Fruit fly (Drosophila melanogaster) whole organism, embryonic: ENCODE data around the gene bab1.

Source experiments
- Atf6 ChIP-seq: fragments of 200-800 bp; sonication (Bioruptor generic); IDR thresholded peaks from 2 replicates; pipeline ENCODE4 v1.3.6; 2022; ENCODE audit warnings: missing biosample characterization, missing genetic modification characterization
- Blimp-1 ChIP-seq: fragments of 200-800 bp; sonication (Bioruptor generic); optimal IDR thresholded peaks from 3 replicates; lab custom pipeline; 2018; ENCODE audit warnings: missing biosample characterization, missing genetic modification characterization, mild to moderate bottlenecking, moderate library complexity, missing genetic modification reagents
- CG10979 ChIP-seq: fragments of 200-800 bp; sonication (Bioruptor generic); optimal IDR thresholded peaks from 2 replicates; lab custom pipeline; 2018; ENCODE audit warnings: missing biosample characterization, mild to moderate bottlenecking, missing genetic modification characterization, moderate library complexity
- CG14860 ChIP-seq: fragments of 200-800 bp; sonication (Bioruptor generic); IDR thresholded peaks from 3 replicates; pipeline ENCODE4 v1.3.6; 2022; ENCODE audit warnings: missing biosample characterization, missing genetic modification characterization; ENCODE audit not compliant: partially characterized antibody
- CG1603 ChIP-seq: fragments of 200-800 bp; sonication (Bioruptor generic); optimal IDR thresholded peaks from 2 replicates; lab custom pipeline; 2019; ENCODE audit warnings: missing biosample characterization, mild to moderate bottlenecking, missing genetic modification characterization, moderate library complexity
- CG16813 ChIP-seq: fragments of 200-800 bp; sonication (Bioruptor generic); IDR thresholded peaks from 3 replicates; pipeline ENCODE4 v1.3.6; 2022; ENCODE audit warnings: missing biosample characterization, missing genetic modification characterization; ENCODE audit not compliant: partially characterized antibody
- CG17612 ChIP-seq: fragments of 200-800 bp; sonication (Bioruptor generic); IDR thresholded peaks from 2 replicates; pipeline ENCODE4 v1.3.6; 2022; ENCODE audit warnings: missing biosample characterization, missing genetic modification characterization
- CG18011 ChIP-seq: fragments of 200-800 bp; sonication (Bioruptor generic); optimal IDR thresholded peaks from 2 replicates; lab custom pipeline; 2017; ENCODE audit warnings: missing biosample characterization, missing genetic modification characterization, mild to moderate bottlenecking, moderate library complexity, missing genotype
- CG18262 ChIP-seq: fragments of 200-800 bp; optimal IDR thresholded peaks from 3 replicates; lab custom pipeline; 2019; ENCODE audit warnings: missing biosample characterization, mild to moderate bottlenecking, missing genetic modification characterization, moderate library complexity
- CG18476 ChIP-seq: fragments of 200-800 bp; sonication (Bioruptor generic); optimal IDR thresholded peaks from 2 replicates; lab custom pipeline; 2016; ENCODE audit warnings: missing biosample characterization, mild to moderate bottlenecking, missing genetic modification characterization
- CG18764 ChIP-seq: fragments of 200-800 bp; sonication (Bioruptor generic); optimal IDR thresholded peaks from 3 replicates; lab custom pipeline; 2016; ENCODE audit warnings: missing biosample characterization, missing genetic modification characterization
- CG2199 ChIP-seq: fragments of 200-800 bp; sonication (Bioruptor generic); IDR thresholded peaks from 3 replicates; pipeline ENCODE4 v1.3.6; 2022; ENCODE audit warnings: missing biosample characterization, missing genetic modification characterization
- CG2678 ChIP-seq: fragments of 200-800 bp; sonication (Bioruptor generic); optimal IDR thresholded peaks from 3 replicates; lab custom pipeline; 2019; ENCODE audit warnings: missing biosample characterization, mild to moderate bottlenecking, missing genetic modification characterization, moderate library complexity
- CG2712 ChIP-seq: fragments of 200-800 bp; optimal IDR thresholded peaks from 3 replicates; lab custom pipeline; 2019; ENCODE audit warnings: missing biosample characterization, mild to moderate bottlenecking, missing genetic modification characterization, moderate library complexity
- CG34376 ChIP-seq: fragments of 200-800 bp; sonication (Bioruptor generic); optimal IDR thresholded peaks from 2 replicates; lab custom pipeline; 2018; ENCODE audit warnings: missing biosample characterization, mild to moderate bottlenecking, missing genetic modification characterization
- CG3995 ChIP-seq: fragments of 200-800 bp; sonication (Bioruptor generic); optimal IDR thresholded peaks from 3 replicates; lab custom pipeline; 2016; ENCODE audit warnings: missing biosample characterization, missing genetic modification characterization
- CG4820 ChIP-seq: fragments of 200-800 bp; sonication (Bioruptor generic); optimal IDR thresholded peaks from 3 replicates; lab custom pipeline; 2016; ENCODE audit warnings: missing biosample characterization, missing genetic modification characterization
- D19A ChIP-seq: fragments of 200-800 bp; optimal IDR thresholded peaks from 3 replicates; lab custom pipeline; 2019; ENCODE audit warnings: missing biosample characterization, mild to moderate bottlenecking, missing genetic modification characterization, moderate library complexity
- D19B ChIP-seq: fragments of 200-800 bp; sonication (Bioruptor generic); optimal IDR thresholded peaks from 2 replicates; lab custom pipeline; 2017; ENCODE audit warnings: missing biosample characterization, mild to moderate bottlenecking, missing genetic modification characterization
- Dip2 ChIP-seq: fragments of 200-800 bp; sonication (Bioruptor generic); IDR thresholded peaks from 2 replicates; pipeline ENCODE4 v1.3.6; 2022; ENCODE audit warnings: missing biosample characterization, missing genetic modification characterization
- Drgx ChIP-seq: fragments of 200-800 bp; sonication (Bioruptor generic); IDR thresholded peaks from 2 replicates; pipeline ENCODE4 v1.3.6; 2022; ENCODE audit warnings: missing biosample characterization, missing genetic modification characterization
- Ets65A ChIP-seq: fragments of 200-800 bp; sonication (Bioruptor generic); peaks from one replicate; lab custom pipeline; 2016; ENCODE audit warnings: missing biosample characterization, missing genetic modification characterization
- HLH4C ChIP-seq: fragments of 200-800 bp; sonication (Bioruptor generic); IDR thresholded peaks from 3 replicates; pipeline ENCODE4 v1.3.6; 2022; ENCODE audit warnings: missing biosample characterization, missing genetic modification characterization; ENCODE audit not compliant: partially characterized antibody
- Hey ChIP-seq: fragments of 200-800 bp; sonication (Bioruptor generic); optimal IDR thresholded peaks from 3 replicates; lab custom pipeline; 2018; ENCODE audit warnings: missing biosample characterization, mild to moderate bottlenecking, missing genetic modification characterization
- Med ChIP-seq: fragments of 200-800 bp; sonication (Bioruptor generic); peaks from one replicate; lab custom pipeline; 2016; ENCODE audit warnings: missing biosample characterization, missing genetic modification characterization, mild to moderate bottlenecking, inconsistent platforms, moderate library complexity
- NK7.1 ChIP-seq: fragments of 200-800 bp; sonication (Bioruptor generic); optimal IDR thresholded peaks from 3 replicates; lab custom pipeline; 2016; ENCODE audit warnings: missing biosample characterization, missing genetic modification characterization
- Ssrp ChIP-seq: fragments of 200-800 bp; sonication (Bioruptor generic); optimal IDR thresholded peaks from 2 replicates; lab custom pipeline; 2018; ENCODE audit warnings: missing biosample characterization, mild to moderate bottlenecking, missing genetic modification characterization, moderate library complexity
- Xrp1 ChIP-seq: fragments of 200-800 bp; sonication (Bioruptor generic); IDR thresholded peaks from 2 replicates; pipeline ENCODE4 v1.3.6; 2022; ENCODE audit warnings: missing biosample characterization, missing genetic modification characterization
- YL-1 ChIP-seq: fragments of 200-800 bp; sonication (Bioruptor generic); optimal IDR thresholded peaks from 3 replicates; lab custom pipeline; 2017; ENCODE audit warnings: missing biosample characterization, mild to moderate bottlenecking, missing genetic modification characterization
- bsh ChIP-seq, 2 experiments: fragments of 200-800 bp; sonication (Bioruptor generic); optimal IDR thresholded peaks; 2 replicates each; lab custom pipeline; 2017 to 2018; ENCODE audit warnings: mild to moderate bottlenecking in 2 of 2, missing biosample characterization in 2 of 2, missing genetic modification characterization in 2 of 2, moderate library complexity in 1 of 2
- chm ChIP-seq: fragments of 200-800 bp; sonication (Bioruptor generic); IDR thresholded peaks from 2 replicates; pipeline ENCODE4 v1.3.6; 2022; ENCODE audit warnings: missing biosample characterization, missing genetic modification characterization
- corto ChIP-seq: fragments of 200-800 bp; sonication (Bioruptor generic); optimal IDR thresholded peaks from 2 replicates; lab custom pipeline; 2016; ENCODE audit warnings: missing biosample characterization, mild to moderate bottlenecking, missing genetic modification characterization, moderate library complexity
- dmrt11E ChIP-seq: fragments of 200-800 bp; sonication (Bioruptor generic); optimal IDR thresholded peaks from 3 replicates; lab custom pipeline; 2018; ENCODE audit warnings: missing biosample characterization, mild to moderate bottlenecking, missing genetic modification characterization, moderate library complexity
- grau ChIP-seq: fragments of 200-800 bp; optimal IDR thresholded peaks from 3 replicates; lab custom pipeline; 2019; ENCODE audit warnings: missing biosample characterization, mild to moderate bottlenecking, missing genetic modification characterization, moderate library complexity
- h ChIP-seq: fragments of >200 bp; optimal IDR thresholded peaks from 2 replicates; lab custom pipeline; 2017
- hb ChIP-seq: fragments of 200-800 bp; sonication (Bioruptor generic); IDR thresholded peaks from 3 replicates; pipeline ENCODE4 v1.3.6; 2022; ENCODE audit warnings: missing biosample characterization, missing genetic modification characterization; ENCODE audit not compliant: partially characterized antibody
- nom ChIP-seq: fragments of 200-800 bp; sonication (Bioruptor generic); optimal IDR thresholded peaks from 2 replicates; lab custom pipeline; 2017; ENCODE audit warnings: missing biosample characterization, missing genetic modification characterization, mild to moderate bottlenecking, moderate library complexity, missing genetic modification reagents
- phol ChIP-seq: fragments of 200-800 bp; sonication (Bioruptor generic); optimal IDR thresholded peaks from 3 replicates; lab custom pipeline; 2018; ENCODE audit warnings: missing biosample characterization, mild to moderate bottlenecking, missing genetic modification characterization, moderate library complexity
- row ChIP-seq: fragments of 200-800 bp; sonication (Bioruptor generic); IDR thresholded peaks from 3 replicates; pipeline ENCODE4 v1.3.6; 2022; ENCODE audit warnings: missing biosample characterization, missing genetic modification characterization
- sens ChIP-seq: fragments of 200-800 bp; sonication (Bioruptor generic); peaks from one replicate; lab custom pipeline; 2016; ENCODE audit warnings: missing biosample characterization, missing genetic modification characterization
- sim ChIP-seq: fragments of 200-800 bp; sonication (Bioruptor generic); IDR thresholded peaks from 2 replicates; pipeline ENCODE4 v1.3.6; 2022; ENCODE audit warnings: missing biosample characterization, missing genetic modification characterization
- sima ChIP-seq: fragments of 200-800 bp; sonication (Bioruptor generic); optimal IDR thresholded peaks from 2 replicates; lab custom pipeline; 2016; ENCODE audit warnings: missing biosample characterization, missing genetic modification characterization
- sob ChIP-seq: fragments of 200-800 bp; sonication (Bioruptor generic); IDR thresholded peaks from 2 replicates; pipeline ENCODE4 v1.3.6; 2022; ENCODE audit warnings: missing biosample characterization, missing genetic modification characterization
- zfh1 ChIP-seq: fragments of 200-800 bp; sonication (Bioruptor generic); IDR thresholded peaks from 3 replicates; pipeline ENCODE4 v1.3.6; 2022; ENCODE audit warnings: missing biosample characterization, missing genetic modification characterization

bab1 gene

dm6 chr3L:1090424-1090895 lies 10.4 kb downstream of the bab1 start:
- TF ChIP-seq sob (GFP tag; lab: Robert Waterston, UW) = no peak
- TF ChIP-seq CG14860 (GFP tag; lab: Robert Waterston, UW) = peak; percentile 41; the same call in 2 of the 3 replicates
- no peak for TF ChIP-seq CG18011 (GFP tag; lab: Kevin White, UChicago)
- TF ChIP-seq Med (GFP tag; lab: Kevin White, UChicago) = peak; percentile 48
- no peak for TF ChIP-seq CG18476 (GFP tag; lab: Kevin White, UChicago)
- no peak for TF ChIP-seq D19A (tag; lab: Kevin White, UChicago)
- TF ChIP-seq Dip2 (GFP tag; lab: Robert Waterston, UW) = no peak
- TF ChIP-seq Ssrp = no peak
- no peak for TF ChIP-seq D19B
- TF ChIP-seq YL-1 (GFP tag; lab: Kevin White, UChicago) = no peak
- TF ChIP-seq CG18764 (GFP tag; lab: Kevin White, UChicago) = no peak
- TF ChIP-seq CG34376 (GFP tag; lab: Kevin White, UChicago) = no peak
- no peak for TF ChIP-seq Hey
- TF ChIP-seq Atf6 (GFP tag; lab: Robert Waterston, UW) = no peak
- TF ChIP-seq Drgx (GFP tag; lab: Robert Waterston, UW) = no peak
- no peak for TF ChIP-seq CG4820 (GFP tag; lab: Kevin White, UChicago)
- 0 out of 2 replicates have a peak, but pooled peaks have one; percentile 35 for TF ChIP-seq chm
- TF ChIP-seq hb (GFP tag; lab: Robert Waterston, UW) = 0 out of 3 replicates have a peak, but pooled peaks have one; percentile 16
- TF ChIP-seq sima = no peak
- no peak for TF ChIP-seq CG17612 (GFP tag; lab: Robert Waterston, UW)
- TF ChIP-seq row = peak; percentile 22; the same call in 1 of the 3 replicates
- peak; percentile 50; the same call in 1 of the 3 replicates for TF ChIP-seq HLH4C (GFP tag; lab: Robert Waterston, UW)
- no peak for TF ChIP-seq grau (tag; lab: Kevin White, UChicago)

dm6 chr3L:1090002-1090401 lies 10.9 kb downstream of the bab1 start:
- TF ChIP-seq CG3995 (no peak), Ssrp (no peak), corto (GFP tag; lab: Kevin White, UChicago) (peak; percentile 25)

- no peak for TF ChIP-seq CG16813 (GFP tag; lab: Robert Waterston, UW)
- TF ChIP-seq CG18262 = peak; percentile 6
- TF ChIP-seq Xrp1 (GFP tag; lab: Robert Waterston, UW) = peak; percentile 16; the same call in 1 of the 2 replicates
- no peak for TF ChIP-seq h (lab: Kevin White, UChicago)
- TF ChIP-seq dmrt11E (tag; lab: Kevin White, UChicago) = peak; percentile 11
- TF ChIP-seq CG2199 (GFP tag; lab: Robert Waterston, UW) = 0 out of 3 replicates have a peak, but pooled peaks have one; percentile 37
- TF ChIP-seq phol (tag; lab: Kevin White, UChicago) = peak; percentile 5
- TF ChIP-seq CG2712 (tag; lab: Kevin White, UChicago) = peak; percentile 12
- peak; percentile 19 for TF ChIP-seq CG10979 (tag; lab: Kevin White, UChicago)
- TF ChIP-seq CG2678 (tag; lab: Kevin White, UChicago) = no peak
- peak; percentile 4 for TF ChIP-seq Blimp-1 (GFP tag; lab: Kevin White, UChicago)
- TF ChIP-seq Ets65A (GFP tag; lab: Kevin White, UChicago) = peak; percentile 54
- TF ChIP-seq sim (GFP tag; lab: Robert Waterston, UW) = 0 out of 2 replicates have a peak, but pooled peaks have one; percentile 4
- TF ChIP-seq zfh1 (GFP tag; lab: Robert Waterston, UW) = 0 out of 3 replicates have a peak, but pooled peaks have one; percentile 41
- peak in 1 of 2 experiments; percentile 85 for TF ChIP-seq bsh (GFP tag; optimal IDR thresholded peaks at IDR 0.05; lab: Kevin White, UChicago)
- TF ChIP-seq CG1603 (tag; lab: Kevin White, UChicago) = no peak
- peak; percentile 71 for TF ChIP-seq sens (GFP tag; lab: Kevin White, UChicago)
- TF ChIP-seq nom (GFP tag; lab: Kevin White, UChicago) = peak; percentile 24
- peak; percentile 78 for TF ChIP-seq Drgx (GFP tag; lab: Robert Waterston, UW)
- no peak for TF ChIP-seq NK7.1
Measured at dm6 chr3L:1089278-1089677, 11.6 kb downstream of the bab1 start.
